Fruit fly (Drosophila melanogaster): ENCODE data around the gene Snup.
A peak's percentile ranks its signal among the peaks of the same experiment; 100 is the strongest.

The Snup gene

DNA sequence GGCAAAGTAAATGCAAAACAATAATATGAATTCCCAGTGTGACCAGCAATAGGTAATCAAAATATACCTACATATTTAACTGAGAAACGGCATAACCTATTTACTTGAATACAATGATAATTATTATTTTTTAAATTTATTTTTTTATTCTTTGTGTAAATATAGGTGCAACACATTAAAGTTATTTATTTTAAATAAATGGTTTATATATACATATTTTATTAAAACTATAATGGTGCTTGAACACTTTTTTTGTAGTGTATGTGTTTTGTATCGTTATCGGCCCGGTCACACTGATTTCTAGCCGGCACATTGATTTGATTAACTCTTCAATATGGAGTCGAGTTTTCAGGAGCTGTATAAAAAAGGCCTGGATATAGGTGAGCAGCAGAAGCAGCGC is at the start of gene Snup, which contains the start of the genes ProRS-m and CG42304:
Gene Snup (plus strand): TSS at position 289 of the 400 bp plus-strand sequence.
Gene ProRS-m (minus strand): TSS at position 51 of the 400 bp plus-strand sequence.
Gene CG42304 (plus strand): TSS at position 289 of the 400 bp plus-strand sequence.
- TF ChIP-seq CG4318 (GFP tag; optimal IDR thresholded peaks at IDR 0.05) (peak; percentile 3), CG8632 (GFP tag; optimal IDR thresholded peaks at IDR 0.05) (peak; percentile 39), CG11762 (GFP tag; optimal IDR thresholded peaks at IDR 0.05; ENCODE audit: insufficient read depth) (no peak), spab (GFP tag; optimal IDR thresholded peaks at IDR 0.05) (no peak), CG32006 (GFP tag; optimal IDR thresholded peaks at IDR 0.05) (no peak), fd59A (GFP tag; optimal IDR thresholded peaks at IDR 0.05) (no peak), CG11294 (GFP tag; IDR thresholded peaks at IDR 0.05) (peak; percentile 39; the same call in 1 of the 2 replicates), OdsH (GFP tag; optimal IDR thresholded peaks at IDR 0.05) (no peak), Smox (GFP tag; optimal IDR thresholded peaks at IDR 0.05) (no peak), salr (GFP tag; optimal IDR thresholded peaks at IDR 0.05) (no peak), CG15336 (GFP tag; IDR thresholded peaks at IDR 0.05) (peak; percentile 58), dac (GFP tag; optimal IDR thresholded peaks at IDR 0.05) (no peak), esn (GFP tag; optimal IDR thresholded peaks at IDR 0.05) (no peak), Sox14 (GFP tag; optimal IDR thresholded peaks at IDR 0.05) (no peak), acj6 (GFP tag; optimal IDR thresholded peaks at IDR 0.05) (no peak), CG6792 (GFP tag; optimal IDR thresholded peaks at IDR 0.05) (no peak), vri (GFP tag; optimal IDR thresholded peaks at IDR 0.05) (no peak), Gug (GFP tag; IDR thresholded peaks at IDR 0.05) (peak; percentile 66), CG8319 (GFP tag; optimal IDR thresholded peaks at IDR 0.05) (no peak), Sox15 (GFP tag; optimal IDR thresholded peaks at IDR 0.05) (no peak), dsx (GFP tag; optimal IDR thresholded peaks at IDR 0.05; ENCODE audit: poor library complexity, severe bottlenecking) (no peak), CG7368 (GFP tag; optimal IDR thresholded peaks at IDR 0.05) (peak; percentile 21), Ets21C (GFP tag; optimal IDR thresholded peaks at IDR 0.05) (no peak), CG6276 (GFP tag; optimal IDR thresholded peaks at IDR 0.05) (no peak), CG16779 (tag; optimal IDR thresholded peaks at IDR 0.05) (no peak), CG1621 (tag; optimal IDR thresholded peaks at IDR 0.05) (no peak), achi (GFP tag; optimal IDR thresholded peaks at IDR 0.05) (peak; percentile 45), CG34406 (GFP tag; optimal IDR thresholded peaks at IDR 0.05) (peak; percentile 47), CG6163 (GFP tag; IDR thresholded peaks at IDR 0.05) (peak; percentile 40; the same call in 1 of the 3 replicates), CG10631 (GFP tag; optimal IDR thresholded peaks at IDR 0.05) (peak; percentile 49), CG9139 (GFP tag; optimal IDR thresholded peaks at IDR 0.05) (no peak), CG8119 (GFP tag; IDR thresholded peaks at IDR 0.05) (peak; percentile 43; the same call in 1 of the 3 replicates), lz (GFP tag; optimal IDR thresholded peaks at IDR 0.05) (no peak), Met (GFP tag; optimal IDR thresholded peaks at IDR 0.05) (no peak), CG11902 (GFP tag; optimal IDR thresholded peaks at IDR 0.05) (peak; percentile 37), Hr38 (GFP tag; optimal IDR thresholded peaks at IDR 0.05) (no peak), CG6808 (GFP tag; optimal IDR thresholded peaks at IDR 0.05) (no peak), eg (GFP tag; IDR thresholded peaks at IDR 0.05) (peak; percentile 53; the same call in 2 of the 3 replicates)

dm6 chr3L:2608825-2609224 is 43.1 kb upstream of the Snup start:
- TF ChIP-seq CG34406 (GFP tag; optimal IDR thresholded peaks at IDR 0.05) (no peak), topi (GFP tag; optimal IDR thresholded peaks at IDR 0.05) (no peak), Eip78C (GFP tag) (peak; percentile 8), CG32006 (GFP tag; optimal IDR thresholded peaks at IDR 0.05) (no peak), net (GFP tag; optimal IDR thresholded peaks at IDR 0.05) (no peak), CG6276 (GFP tag; optimal IDR thresholded peaks at IDR 0.05) (no peak), fd85E (GFP tag; optimal IDR thresholded peaks at IDR 0.05) (no peak), CG15336 (GFP tag; IDR thresholded peaks at IDR 0.05) (0 out of 2 replicates have a peak, but pooled peaks have one; percentile 6), dsx (GFP tag; optimal IDR thresholded peaks at IDR 0.05; ENCODE audit: poor library complexity, severe bottlenecking) (no peak), svp (GFP tag) (peak; percentile 20)
